Worm (Caenorhabditis elegans): ENCODE results near the gene kin-19.

ce11 chrIII:4037332-4037731 is 49.1 kb downstream of the kin-19 start:
- no peak for TF ChIP-seq ama-1 (optimal IDR thresholded peaks at IDR 0.05)
- no peak for TF ChIP-seq nfya-1 (tag; optimal IDR thresholded peaks at IDR 0.05)
- TF ChIP-seq dmd-4 (tag; optimal IDR thresholded peaks at IDR 0.05; ENCODE audit: borderline replicate concordance) = no peak
- no peak for TF ChIP-seq hlh-8 (tag; optimal IDR thresholded peaks at IDR 0.05)
- TF ChIP-seq C38D4.7 (GFP tag; optimal IDR thresholded peaks at IDR 0.05) = no peak
- TF ChIP-seq pqm-1 (tag; optimal IDR thresholded peaks at IDR 0.05) = no peak
- no peak for TF ChIP-seq nhr-11 (tag; optimal IDR thresholded peaks at IDR 0.05)
- TF ChIP-seq unc-42 (tag; optimal IDR thresholded peaks at IDR 0.05) = peak; percentile 32
- no peak for TF ChIP-seq nhr-232 (tag; optimal IDR thresholded peaks at IDR 0.05)
- TF ChIP-seq pha-4 (tag; optimal IDR thresholded peaks at IDR 0.05) = no peak
- no peak for TF ChIP-seq sox-2 (GFP tag; IDR thresholded peaks at IDR 0.05)

Data from whole organism, late embryonic.